Worm (Caenorhabditis elegans): ENCODE measurements around the gene T27E7.4.

DNA sequence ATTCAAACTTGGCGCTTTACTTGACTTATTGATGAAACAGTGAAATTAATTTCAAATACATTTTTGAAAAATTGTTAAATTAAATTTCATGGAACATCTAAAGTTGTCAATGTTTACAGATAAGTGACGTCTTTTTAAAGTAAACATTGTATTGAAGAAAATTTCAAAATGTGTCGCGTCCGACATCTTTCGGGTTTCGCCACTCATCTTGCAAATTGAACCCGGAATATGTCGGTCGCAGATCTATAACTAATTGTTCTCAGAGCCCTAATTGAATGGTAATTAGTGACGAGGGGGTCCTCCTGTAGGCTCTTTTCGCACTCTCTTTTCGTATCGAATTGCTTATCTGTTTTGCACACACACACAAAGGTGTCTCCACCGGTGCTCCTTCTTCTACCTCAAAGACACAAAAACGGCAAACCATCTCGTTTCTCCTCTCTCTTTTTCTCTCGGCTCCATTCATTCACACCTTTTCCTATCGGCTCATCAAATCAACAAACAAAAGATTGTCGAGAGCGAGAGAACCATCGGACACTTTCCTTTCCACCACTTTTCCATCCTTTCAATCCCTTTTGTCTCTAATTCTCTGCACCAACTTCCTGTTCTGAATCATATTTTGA, 27.9 kb upstream of the T27E7.4 start:
- no peak for TF ChIP-seq ces-1 (GFP tag; optimal IDR thresholded peaks at IDR 0.05)
- no peak for TF ChIP-seq mdl-1 (tag; optimal IDR thresholded peaks at IDR 0.05)
- no peak for TF ChIP-seq alr-1 (tag; optimal IDR thresholded peaks at IDR 0.05; ENCODE audit: borderline replicate concordance)
